Worm (Caenorhabditis elegans): Measurements from ENCODE around the gene K05F1.1.
"Not testable (repeated sequence)": the region's sequence is repeated elsewhere in the genome, so short reads cannot be mapped to it uniquely, and the experiment has no call there.

Gene K05F1.1

ce11 chrII:5801075-5801474, at the start of gene K05F1.1, which contains the start of gene K05F1.9:
Gene K05F1.1, plus strand, starts transcription at chrII:5801382.
Gene K05F1.9, minus strand, starts transcription at chrII:5801175.
- TF ChIP-seq duxl-1 (tag; optimal IDR thresholded peaks at IDR 0.05; ENCODE audit: poor library complexity) (no peak), lsy-2 (tag; optimal IDR thresholded peaks at IDR 0.05) (no peak), mes-2 (tag; optimal IDR thresholded peaks at IDR 0.05; ENCODE audit: poor library complexity, severe bottlenecking) (no peak), fos-1 (tag; optimal IDR thresholded peaks at IDR 0.05) (no peak), D1046.2 (GFP tag; IDR thresholded peaks at IDR 0.05) (no peak), Y48G9A.11 (GFP tag; IDR thresholded peaks at IDR 0.05) (no peak), zag-1 (tag; optimal IDR thresholded peaks at IDR 0.05) (no peak), lin-15B (tag; optimal IDR thresholded peaks at IDR 0.05) (no peak)

ce11 chrII:5754168-5754567, 47.0 kb upstream of the K05F1.1 start, which contains the start of gene F10C1.8:
Gene F10C1.8, plus strand, starts transcription at chrII:5754468.
- no peak for TF ChIP-seq ceh-32 (tag; optimal IDR thresholded peaks at IDR 0.05; ENCODE audit: poor library complexity)
- no peak for TF ChIP-seq daf-8 (GFP tag; IDR thresholded peaks at IDR 0.05)
- no peak for TF ChIP-seq Y48G9A.11 (GFP tag; IDR thresholded peaks at IDR 0.05)
- no peak for TF ChIP-seq F49E8.2 (tag; optimal IDR thresholded peaks at IDR 0.05; ENCODE audit: borderline replicate concordance)
- TF ChIP-seq lsy-2 (tag; optimal IDR thresholded peaks at IDR 0.05): no peak
- TF ChIP-seq tra-1 (GFP tag; IDR thresholded peaks at IDR 0.05): no peak
- TF ChIP-seq ceh-20 (GFP tag; IDR thresholded peaks at IDR 0.05): no peak
- TF ChIP-seq lin-15B (tag; optimal IDR thresholded peaks at IDR 0.05): no peak
- no peak for TF ChIP-seq egl-27 (tag; optimal IDR thresholded peaks at IDR 0.05)
- no peak for TF ChIP-seq ZK546.5 (tag; optimal IDR thresholded peaks at IDR 0.05)

- not testable (repeated sequence) for TF ChIP-seq nhr-10 (tag; optimal IDR thresholded peaks at IDR 0.05); lsy-2 (tag; optimal IDR thresholded peaks at IDR 0.05); madf-9 (GFP tag; conservative IDR thresholded peaks at IDR 0.05)
Measured at ce11 chrII:5757656-5758055, 43.5 kb upstream of the K05F1.1 start, which contains the start of the genes F10C1.3 and F10C1.23. Gene F10C1.3, minus strand, starts transcription at chrII:5757756. Gene F10C1.23, plus strand, starts transcription at chrII:5758040.

ce11 chrII:5765318-5765717, 35.9 kb upstream of the K05F1.1 start, which contains the start of gene ifb-1:
Gene ifb-1, plus strand, starts transcription at chrII:5765618.
- no peak for TF ChIP-seq lim-7 (GFP tag; IDR thresholded peaks at IDR 0.05)
- no peak for TF ChIP-seq nhr-6 (tag; optimal IDR thresholded peaks at IDR 0.05)
- TF ChIP-seq spr-1 (tag; optimal IDR thresholded peaks at IDR 0.05): no peak
- no peak for TF ChIP-seq mdl-1 (tag; optimal IDR thresholded peaks at IDR 0.05)
- TF ChIP-seq vab-7 (GFP tag; IDR thresholded peaks at IDR 0.05): no peak
- TF ChIP-seq F37D6.2 (tag; optimal IDR thresholded peaks at IDR 0.05): no peak
- no peak for TF ChIP-seq nhr-76 (tag; optimal IDR thresholded peaks at IDR 0.05)
- TF ChIP-seq nhr-111 (GFP tag; optimal IDR thresholded peaks at IDR 0.05): no peak
- no peak for TF ChIP-seq nhr-10 (tag; optimal IDR thresholded peaks at IDR 0.05)
- TF ChIP-seq pha-4 (GFP tag; IDR thresholded peaks at IDR 0.05): no peak
- no peak for TF ChIP-seq pha-4 (tag; optimal IDR thresholded peaks at IDR 0.05)
- TF ChIP-seq hif-1 (tag; optimal IDR thresholded peaks at IDR 0.05): no peak
- no peak for TF ChIP-seq lin-13 (GFP tag; optimal IDR thresholded peaks at IDR 0.05)
- no peak for TF ChIP-seq lir-3 (tag; optimal IDR thresholded peaks at IDR 0.05)

- TF ChIP-seq nhr-28 (tag; optimal IDR thresholded peaks at IDR 0.05) (peak; percentile 6), spr-1 (tag; optimal IDR thresholded peaks at IDR 0.05) (no peak), unc-62 (GFP tag; optimal IDR thresholded peaks at IDR 0.05 in 1 of 2) (peak in 1 of 2 experiments; percentile 44), unc-62 (tag; optimal IDR thresholded peaks at IDR 0.05) (no peak), hlh-30 (tag; optimal IDR thresholded peaks at IDR 0.05; ENCODE audit: insufficient read depth) (no peak)
Measured at ce11 chrII:5768274-5768820, 32.8 kb upstream of the K05F1.1 start.

Measured in whole organism, L4 larva.